Fruit fly (Drosophila melanogaster) Kc167 (cell line): ENCODE measurements around the gene PGAP1.

Experiments used
- Myc ChIP-seq: fragments of >200 bp; optimal IDR thresholded peaks from 2 replicates; lab custom pipeline; 2017; ENCODE audit warnings: missing external identifiers
- Sin3A ChIP-seq: fragments of >200 bp; optimal IDR thresholded peaks from 2 replicates; lab custom pipeline; 2018; ENCODE audit warnings: missing external identifiers
- h ChIP-seq: fragments of >200 bp; optimal IDR thresholded peaks from 3 replicates; lab custom pipeline; 2018; ENCODE audit warnings: missing external identifiers
- insv ChIP-seq: fragments of >200 bp; optimal IDR thresholded peaks from 3 replicates; lab custom pipeline; 2018; ENCODE audit warnings: missing external identifiers
- ttk ChIP-seq: sonication (Bioruptor generic); optimal IDR thresholded peaks from 2 replicates; lab custom pipeline; 2017; ENCODE audit warnings: missing external identifiers

DNA sequence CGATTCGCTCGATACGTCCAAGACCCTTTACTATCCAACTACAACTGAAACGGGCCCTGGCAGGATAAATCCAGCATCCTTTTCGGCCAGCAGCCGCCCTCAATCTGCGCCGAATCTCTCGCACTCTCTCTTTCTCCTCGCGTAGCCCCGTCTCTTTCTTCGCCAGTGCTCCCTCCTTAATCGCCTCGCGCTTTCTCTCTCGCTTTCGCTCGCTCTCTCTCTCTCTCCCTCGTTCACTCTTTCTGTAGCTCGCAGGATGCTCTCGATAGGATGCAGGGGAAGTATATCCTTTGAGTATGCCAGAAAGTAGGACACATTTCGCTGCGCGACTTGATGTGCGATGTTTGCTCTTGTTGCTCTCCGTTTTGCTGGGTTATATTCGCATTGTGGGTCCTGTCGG, 51.7 kb downstream of the PGAP1 start:
- TF ChIP-seq Myc (lab: Kevin White, UChicago) (no peak), Sin3A (lab: Kevin White, UChicago) (no peak), h (lab: Kevin White, UChicago) (no peak), insv (lab: Kevin White, UChicago) (no peak), ttk (lab: Kevin White, UChicago) (no peak)
